Fruit fly (Drosophila melanogaster) whole organism, embryonic: Measurements from ENCODE around the gene eIF4E6.
A peak's percentile ranks its signal among the peaks of the same experiment; 100 is the strongest.

Source experiments
- CG1024 ChIP-seq: fragments of 200-800 bp; sonication (Bioruptor generic); IDR thresholded peaks from 2 replicates; pipeline ENCODE4 v1.3.6; 2022; ENCODE audit warnings: missing biosample characterization, missing genetic modification characterization
- CG10462 ChIP-seq: fragments of 200-800 bp; sonication (Bioruptor generic); optimal IDR thresholded peaks from 2 replicates; lab custom pipeline; 2016; ENCODE audit warnings: missing biosample characterization, missing genetic modification characterization
- CG10543 ChIP-seq: fragments of 200-800 bp; sonication (Bioruptor generic); optimal IDR thresholded peaks from 3 replicates; lab custom pipeline; 2017; ENCODE audit warnings: missing biosample characterization, mild to moderate bottlenecking, missing genetic modification characterization, moderate library complexity
- CG11085 ChIP-seq: fragments of 200-800 bp; sonication (Bioruptor generic); IDR thresholded peaks from 2 replicates; pipeline ENCODE4 v1.3.6; 2022; ENCODE audit warnings: missing biosample characterization, missing genetic modification characterization
- CG13894 ChIP-seq: fragments of 200-800 bp; sonication (Bioruptor generic); optimal IDR thresholded peaks from 3 replicates; lab custom pipeline; 2018; ENCODE audit warnings: missing biosample characterization, mild to moderate bottlenecking, missing genetic modification characterization, moderate library complexity
- CG15011 ChIP-seq: fragments of 200-800 bp; sonication (Bioruptor generic); optimal IDR thresholded peaks from 3 replicates; lab custom pipeline; 2018; ENCODE audit warnings: missing biosample characterization, mild to moderate bottlenecking, missing genetic modification characterization
- CG15514 ChIP-seq: fragments of 200-800 bp; sonication (Bioruptor generic); optimal IDR thresholded peaks from 3 replicates; lab custom pipeline; 2017; ENCODE audit warnings: missing biosample characterization, missing genetic modification characterization, mild to moderate bottlenecking, moderate library complexity, missing genetic modification reagents
- CG15696 ChIP-seq: fragments of 200-800 bp; sonication (Bioruptor generic); optimal IDR thresholded peaks from 2 replicates; lab custom pipeline; 2019; ENCODE audit warnings: missing biosample characterization, mild to moderate bottlenecking, missing genetic modification characterization, moderate library complexity
- CG16813 ChIP-seq: fragments of 200-800 bp; sonication (Bioruptor generic); IDR thresholded peaks from 3 replicates; pipeline ENCODE4 v1.3.6; 2022; ENCODE audit warnings: missing biosample characterization, missing genetic modification characterization; ENCODE audit not compliant: partially characterized antibody
- CG18764 ChIP-seq: fragments of 200-800 bp; sonication (Bioruptor generic); optimal IDR thresholded peaks from 3 replicates; lab custom pipeline; 2016; ENCODE audit warnings: missing biosample characterization, missing genetic modification characterization
- CG2712 ChIP-seq: fragments of 200-800 bp; optimal IDR thresholded peaks from 3 replicates; lab custom pipeline; 2019; ENCODE audit warnings: missing biosample characterization, mild to moderate bottlenecking, missing genetic modification characterization, moderate library complexity
- CG2889 ChIP-seq: fragments of 200-800 bp; sonication (Bioruptor generic); IDR thresholded peaks from 3 replicates; pipeline ENCODE4 v1.3.6; 2022; ENCODE audit warnings: missing biosample characterization, missing genetic modification characterization
- CG34376 ChIP-seq: fragments of 200-800 bp; sonication (Bioruptor generic); optimal IDR thresholded peaks from 2 replicates; lab custom pipeline; 2018; ENCODE audit warnings: missing biosample characterization, mild to moderate bottlenecking, missing genetic modification characterization
- CG4360 ChIP-seq: fragments of 200-800 bp; sonication (Bioruptor generic); IDR thresholded peaks from 2 replicates; pipeline ENCODE4 v1.3.6; 2022; ENCODE audit warnings: missing biosample characterization, missing genetic modification characterization
- CG4404 ChIP-seq: fragments of 200-800 bp; sonication (Bioruptor generic); IDR thresholded peaks from 2 replicates; pipeline ENCODE4 v1.3.6; 2022; ENCODE audit warnings: missing biosample characterization, missing genetic modification characterization
- CG4730 ChIP-seq: fragments of 200-800 bp; sonication (Bioruptor generic); IDR thresholded peaks from 2 replicates; pipeline ENCODE4 v1.3.6; 2022; ENCODE audit warnings: missing biosample characterization, missing genetic modification characterization
- CG4820 ChIP-seq: fragments of 200-800 bp; sonication (Bioruptor generic); optimal IDR thresholded peaks from 3 replicates; lab custom pipeline; 2016; ENCODE audit warnings: missing biosample characterization, missing genetic modification characterization
- CG6254 ChIP-seq: fragments of 200-800 bp; sonication (Bioruptor generic); optimal IDR thresholded peaks from 3 replicates; lab custom pipeline; 2017; ENCODE audit warnings: mild to moderate bottlenecking, missing biosample characterization, missing genetic modification reagents, missing genetic modification characterization
- CG7963 ChIP-seq: fragments of 200-800 bp; sonication (Bioruptor generic); IDR thresholded peaks from 3 replicates; pipeline ENCODE4 v1.3.6; 2022; ENCODE audit warnings: missing biosample characterization, missing genetic modification characterization; ENCODE audit not compliant: partially characterized antibody
- CG8089 ChIP-seq: fragments of 200-800 bp; sonication (Bioruptor generic); optimal IDR thresholded peaks from 3 replicates; lab custom pipeline; 2016; ENCODE audit warnings: missing biosample characterization, missing genetic modification characterization
- CG8281 ChIP-seq: fragments of 200-800 bp; sonication (Bioruptor generic); optimal IDR thresholded peaks from 2 replicates; lab custom pipeline; 2018; ENCODE audit warnings: missing biosample characterization, mild to moderate bottlenecking, missing genetic modification characterization, moderate library complexity
- CG9215 ChIP-seq: fragments of 200-800 bp; sonication (Bioruptor generic); IDR thresholded peaks from 2 replicates; pipeline ENCODE4 v1.3.6; 2022; ENCODE audit warnings: missing biosample characterization, missing genetic modification characterization
- CTCF ChIP-seq: fragments of 200-800 bp; sonication (Bioruptor generic); optimal IDR thresholded peaks from 2 replicates; lab custom pipeline; 2017; ENCODE audit warnings: missing biosample characterization, mild to moderate bottlenecking, missing genetic modification characterization, moderate library complexity
- Chrac-16 ChIP-seq: fragments of 200-800 bp; sonication (Bioruptor generic); optimal IDR thresholded peaks from 3 replicates; lab custom pipeline; 2016; ENCODE audit warnings: missing biosample characterization, missing genetic modification characterization
- Eip74EF ChIP-seq, 2 experiments: fragments of 200-800 bp in 1 of 2; fragments of >200 bp in 1 of 2; sonication (Bioruptor generic) in 1 of 2; optimal IDR thresholded peaks; 2 replicates each; lab custom pipeline; 2017 to 2019; ENCODE audit warnings: missing biosample characterization in 2 of 2, missing genetic modification characterization in 2 of 2, mild to moderate bottlenecking in 1 of 2, moderate library complexity in 1 of 2
- Elba2 ChIP-seq: fragments of 200-800 bp; sonication (Bioruptor generic); optimal IDR thresholded peaks from 3 replicates; lab custom pipeline; 2016; ENCODE audit warnings: missing biosample characterization, missing genetic modification characterization
- GATAe ChIP-seq: fragments of 200-800 bp; sonication (Bioruptor generic); conservative IDR thresholded peaks from 2 replicates; pipeline ENCODE4 v1.3.6; 2022; ENCODE audit warnings: missing biosample characterization, missing genetic modification characterization
- Gug ChIP-seq: fragments of 200-800 bp; sonication (Bioruptor generic); IDR thresholded peaks from 4 replicates; pipeline ENCODE4 v1.3.6; 2022; ENCODE audit warnings: missing biosample characterization, missing genetic modification characterization
- H2.0 ChIP-seq: fragments of 200-800 bp; sonication (Bioruptor generic); IDR thresholded peaks from 2 replicates; pipeline ENCODE4 v1.3.6; 2022; ENCODE audit warnings: missing biosample characterization, missing genetic modification characterization
- Hand ChIP-seq: fragments of 200-800 bp; sonication (Bioruptor generic); optimal IDR thresholded peaks from 2 replicates; lab custom pipeline; 2017; ENCODE audit warnings: mild to moderate bottlenecking, missing biosample characterization, missing genetic modification reagents, missing genetic modification characterization
- Jarid2 ChIP-seq: fragments of 200-800 bp; sonication (Bioruptor generic); optimal IDR thresholded peaks from 3 replicates; lab custom pipeline; 2017; ENCODE audit warnings: mild to moderate bottlenecking, missing biosample characterization, missing genetic modification reagents, missing genetic modification characterization
- Lim3 ChIP-seq: fragments of 200-800 bp; sonication (Bioruptor generic); IDR thresholded peaks from 2 replicates; pipeline ENCODE4 v1.3.6; 2022; ENCODE audit warnings: missing biosample characterization, missing genetic modification characterization
- Med ChIP-seq: fragments of 200-800 bp; sonication (Bioruptor generic); peaks from one replicate; lab custom pipeline; 2016; ENCODE audit warnings: missing biosample characterization, missing genetic modification characterization, mild to moderate bottlenecking, inconsistent platforms, moderate library complexity
- NC2α ChIP-seq: fragments of 200-800 bp; sonication (Bioruptor generic); optimal IDR thresholded peaks from 2 replicates; lab custom pipeline; 2016; ENCODE audit warnings: missing biosample characterization, missing genetic modification characterization
- Nf-YA ChIP-seq: fragments of 200-800 bp; sonication (Bioruptor generic); IDR thresholded peaks from 2 replicates; pipeline ENCODE4 v1.3.6; 2022; ENCODE audit warnings: missing biosample characterization, missing genetic modification characterization
- Oli ChIP-seq: fragments of 200-800 bp; sonication (Bioruptor generic); optimal IDR thresholded peaks from 2 replicates; lab custom pipeline; 2018; ENCODE audit warnings: missing biosample characterization, mild to moderate bottlenecking, missing genetic modification characterization, moderate library complexity
- Ravus ChIP-seq: fragments of 200-800 bp; sonication (Bioruptor generic); IDR thresholded peaks from 2 replicates; pipeline ENCODE4 v1.3.6; 2022; ENCODE audit warnings: missing biosample characterization, missing genetic modification characterization
- al ChIP-seq: fragments of 200-800 bp; sonication (Bioruptor generic); IDR thresholded peaks from 2 replicates; pipeline ENCODE4 v1.3.6; 2022; ENCODE audit warnings: missing biosample characterization, missing genetic modification characterization
- chif ChIP-seq, 2 experiments: fragments of 200-800 bp; sonication (Bioruptor generic); optimal IDR thresholded peaks; 3 replicates each; lab custom pipeline; 2016; ENCODE audit warnings: missing biosample characterization in 2 of 2, missing genetic modification characterization in 2 of 2
- chm ChIP-seq: fragments of 200-800 bp; sonication (Bioruptor generic); IDR thresholded peaks from 2 replicates; pipeline ENCODE4 v1.3.6; 2022; ENCODE audit warnings: missing biosample characterization, missing genetic modification characterization
- dimm ChIP-seq: fragments of 200-800 bp; sonication (Bioruptor generic); IDR thresholded peaks from 2 replicates; pipeline ENCODE4 v1.3.6; 2022; ENCODE audit warnings: missing biosample characterization, missing genetic modification characterization
- eve ChIP-seq, 2 experiments: fragments of >200 bp; optimal IDR thresholded peaks; 2 replicates each; lab custom pipeline; 2017; ENCODE audit warnings: missing biosample characterization in 2 of 2, missing genetic modification characterization in 2 of 2
- ewg ChIP-seq: fragments of 200-800 bp; sonication (Bioruptor generic); optimal IDR thresholded peaks from 3 replicates; lab custom pipeline; 2017; ENCODE audit warnings: mild to moderate bottlenecking, missing biosample characterization, missing genetic modification reagents, missing genetic modification characterization
- fd102C ChIP-seq: fragments of 200-800 bp; sonication (Bioruptor generic); optimal IDR thresholded peaks from 2 replicates; lab custom pipeline; 2018; ENCODE audit warnings: missing biosample characterization, mild to moderate bottlenecking, missing genetic modification characterization, moderate library complexity
- fd64A ChIP-seq: fragments of 200-800 bp; sonication (Bioruptor generic); optimal IDR thresholded peaks from 3 replicates; lab custom pipeline; 2018; ENCODE audit warnings: missing biosample characterization, mild to moderate bottlenecking, missing genetic modification characterization
- fu2 ChIP-seq: fragments of 200-800 bp; sonication (Bioruptor generic); optimal IDR thresholded peaks from 2 replicates; lab custom pipeline; 2016; ENCODE audit warnings: missing biosample characterization, missing genetic modification characterization
- gfzf ChIP-seq: fragments of 200-800 bp; sonication (Bioruptor generic); optimal IDR thresholded peaks from 2 replicates; lab custom pipeline; 2016; ENCODE audit warnings: missing biosample characterization, mild to moderate bottlenecking, missing genetic modification characterization, moderate library complexity
- ro ChIP-seq: fragments of 200-800 bp; sonication (Bioruptor generic); IDR thresholded peaks from 2 replicates; pipeline ENCODE4 v1.3.6; 2022; ENCODE audit warnings: missing biosample characterization, missing genetic modification characterization
- schlank ChIP-seq: fragments of 200-800 bp; sonication (Bioruptor generic); optimal IDR thresholded peaks from 2 replicates; lab custom pipeline; 2018; ENCODE audit warnings: missing biosample characterization, mild to moderate bottlenecking, missing genetic modification characterization
- tx ChIP-seq: fragments of 200-800 bp; sonication (Bioruptor generic); optimal IDR thresholded peaks from 2 replicates; lab custom pipeline; 2016; ENCODE audit warnings: missing biosample characterization, missing genetic modification characterization
- wek ChIP-seq: fragments of 200-800 bp; sonication (Bioruptor generic); optimal IDR thresholded peaks from 3 replicates; lab custom pipeline; 2018; ENCODE audit warnings: missing biosample characterization, mild to moderate bottlenecking, missing genetic modification characterization, moderate library complexity

Gene eIF4E6

dm6 chr3R:29075631-29076398 lies 48.8 kb upstream of the eIF4E6 start (continued):
- TF ChIP-seq Eip74EF (GFP tag; optimal IDR thresholded peaks at IDR 0.05; lab: Kevin White, UChicago) (no peak), CG10543 (GFP tag; lab: Kevin White, UChicago) (no peak), CG4820 (no peak), CG4730 (GFP tag; lab: Robert Waterston, UW) (no peak), fd64A (no peak), Oli (tag; lab: Kevin White, UChicago) (no peak), CG8089 (no peak), CG11085 (GFP tag; lab: Robert Waterston, UW) (no peak), fu2 (GFP tag; lab: Kevin White, UChicago) (no peak), Chrac-16 (GFP tag; lab: Kevin White, UChicago) (no peak), CG15514 (no peak), NC2α (GFP tag; lab: Kevin White, UChicago) (no peak), gfzf (GFP tag; lab: Kevin White, UChicago) (no peak), al (GFP tag; lab: Robert Waterston, UW) (no peak), Ravus (GFP tag; lab: Robert Waterston, UW) (no peak), dimm (GFP tag; lab: Robert Waterston, UW) (no peak), fd102C (no peak), Lim3 (GFP tag; lab: Robert Waterston, UW) (no peak), CG18764 (GFP tag; lab: Kevin White, UChicago) (no peak), chif (GFP tag; optimal IDR thresholded peaks at IDR 0.05; lab: Kevin White, UChicago) (peak in 1 of 2 experiments; percentile 6), Hand (GFP tag; lab: Kevin White, UChicago) (no peak), CG15011 (GFP tag; lab: Kevin White, UChicago) (no peak), eve (GFP tag; optimal IDR thresholded peaks at IDR 0.05; lab: Kevin White, UChicago) (no peak), CG13894 (tag; lab: Kevin White, UChicago) (peak; percentile 38), CG16813 (GFP tag; lab: Robert Waterston, UW) (no peak), CG15696 (tag; lab: Kevin White, UChicago) (no peak), GATAe (no peak), Med (GFP tag; lab: Kevin White, UChicago) (peak; percentile 40), tx (GFP tag; lab: Kevin White, UChicago) (no peak), CG6254 (GFP tag; lab: Kevin White, UChicago) (no peak), schlank (tag; lab: Kevin White, UChicago) (no peak), chm (GFP tag; lab: Robert Waterston, UW) (no peak), CTCF (GFP tag; lab: Kevin White, UChicago) (no peak), Nf-YA (GFP tag; lab: Robert Waterston, UW) (no peak), H2.0 (no peak), CG10462 (no peak), wek (GFP tag; lab: Kevin White, UChicago) (no peak), CG2712 (tag; lab: Kevin White, UChicago) (peak; percentile 29), Jarid2 (GFP tag; lab: Kevin White, UChicago) (no peak), ro (no peak), ewg (GFP tag; lab: Kevin White, UChicago) (no peak), CG4360 (no peak), CG4404 (GFP tag; lab: Robert Waterston, UW) (no peak), CG7963 (no peak), Elba2 (GFP tag; lab: Kevin White, UChicago) (no peak), Gug (GFP tag; lab: Robert Waterston, UW) (0 out of 4 replicates have a peak, but pooled peaks have one; percentile 10), CG9215 (GFP tag; lab: Robert Waterston, UW) (no peak), CG1024 (no peak), CG8281 (tag; lab: Kevin White, UChicago) (no peak), CG34376 (GFP tag; lab: Kevin White, UChicago) (no peak), CG2889 (GFP tag; lab: Robert Waterston, UW) (no peak)
